Worm (Caenorhabditis elegans) whole organism, L2 larva: ENCODE results near the gene B0228.6.

Source experiments
- R02D3.7 ChIP-seq: fragments of 150-350 bp; optimal IDR thresholded peaks from 2 replicates; lab custom pipeline; 2014; ENCODE audit warnings: missing biosample characterization, missing genetic modification characterization
- aly-2 ChIP-seq: fragments of 150-350 bp; optimal IDR thresholded peaks from 2 replicates; lab custom pipeline; 2014; ENCODE audit warnings: missing biosample characterization, missing genetic modification characterization
- egl-27 ChIP-seq: sonication (generic microtip); optimal IDR thresholded peaks from 3 replicates; lab custom pipeline; 2017; ENCODE audit warnings: missing biosample characterization, missing genetic modification reagents, missing genetic modification characterization
- nhr-11 ChIP-seq: fragments of 150-350 bp; optimal IDR thresholded peaks from 2 replicates; lab custom pipeline; 2014; ENCODE audit warnings: missing biosample characterization, missing genetic modification characterization
- nhr-25 ChIP-seq: fragments of 150-350 bp; sonication (generic microtip); optimal IDR thresholded peaks from 3 replicates; lab custom pipeline; 2014; ENCODE audit warnings: missing biosample characterization, missing genetic modification characterization
- ztf-4 ChIP-seq: fragments of 150-350 bp; optimal IDR thresholded peaks from 2 replicates; lab custom pipeline; 2014; ENCODE audit warnings: missing biosample characterization, missing genetic modification characterization

DNA sequence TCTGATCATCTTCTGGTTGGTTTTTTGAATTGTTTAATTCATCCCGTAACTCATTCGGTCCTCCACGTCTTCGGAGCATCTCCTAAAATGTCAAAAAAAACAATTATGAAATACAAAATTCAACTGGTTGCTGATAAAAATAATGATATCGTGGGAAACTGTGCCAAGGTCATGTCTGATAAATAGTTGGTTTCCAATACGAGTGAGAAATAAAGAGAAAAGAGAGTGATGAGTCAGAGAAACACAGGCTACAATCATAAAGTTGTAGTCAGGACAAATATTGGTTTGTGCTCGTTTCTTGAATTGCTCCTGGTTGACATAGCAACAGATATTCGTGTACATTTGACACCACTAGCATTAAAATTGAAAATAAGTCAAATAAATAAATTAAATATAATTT lies 49.8 kb downstream of the B0228.6 start, which contains the start of gene B0495.7:
- TF ChIP-seq ztf-4 (tag; lab: Kevin White, UChicago) (no peak), nhr-25 (no peak), nhr-11 (tag; lab: Kevin White, UChicago) (no peak), R02D3.7 (tag; lab: Kevin White, UChicago) (no peak), aly-2 (tag; lab: Kevin White, UChicago) (no peak), egl-27 (tag; lab: Kevin White, UChicago) (no peak)
